Fruit fly (Drosophila melanogaster) whole organism, embryonic: ENCODE measurements around the gene CG17349.
A peak's percentile ranks its signal among the peaks of the same experiment; 100 is the strongest.

ENCODE experiments used
- Ada2b ChIP-seq: fragments of 200-800 bp; sonication (Bioruptor generic); IDR thresholded peaks from 2 replicates; pipeline ENCODE4 v1.3.6; 2022; ENCODE audit warnings: missing biosample characterization, missing genetic modification characterization
- Asciz ChIP-seq: fragments of 200-800 bp; sonication (Bioruptor generic); optimal IDR thresholded peaks from 2 replicates; lab custom pipeline; 2017; ENCODE audit warnings: missing biosample characterization, mild to moderate bottlenecking, missing genetic modification characterization, missing genetic modification reagents
- B-H1 ChIP-seq: fragments of 200-800 bp; sonication (Bioruptor generic); IDR thresholded peaks from 3 replicates; pipeline ENCODE4 v1.3.6; 2022; ENCODE audit warnings: missing biosample characterization, missing genetic modification characterization
- B-H2 ChIP-seq: fragments of 200-800 bp; sonication (Bioruptor generic); optimal IDR thresholded peaks from 2 replicates; lab custom pipeline; 2018; ENCODE audit warnings: missing biosample characterization, mild to moderate bottlenecking, missing genetic modification characterization
- Blimp-1 ChIP-seq: fragments of 200-800 bp; sonication (Bioruptor generic); optimal IDR thresholded peaks from 3 replicates; lab custom pipeline; 2018; ENCODE audit warnings: missing biosample characterization, missing genetic modification characterization, mild to moderate bottlenecking, moderate library complexity, missing genetic modification reagents
- CG11093 ChIP-seq: fragments of 200-800 bp; sonication (Bioruptor generic); IDR thresholded peaks from 3 replicates; pipeline ENCODE4 v1.3.6; 2022; ENCODE audit warnings: missing biosample characterization, missing genetic modification characterization
- CG11398 ChIP-seq: fragments of 200-800 bp; sonication (Bioruptor generic); optimal IDR thresholded peaks from 2 replicates; lab custom pipeline; 2016; ENCODE audit warnings: missing biosample characterization, missing genetic modification characterization
- CG12104 ChIP-seq: fragments of 200-800 bp; sonication (Bioruptor generic); optimal IDR thresholded peaks from 3 replicates; lab custom pipeline; 2016; ENCODE audit warnings: missing biosample characterization, missing genetic modification characterization
- CG13775 ChIP-seq: fragments of 200-800 bp; sonication (Bioruptor generic); optimal IDR thresholded peaks from 3 replicates; lab custom pipeline; 2017; ENCODE audit warnings: missing biosample characterization, mild to moderate bottlenecking, missing genetic modification characterization
- CG15479 ChIP-seq: fragments of 200-800 bp; sonication (Bioruptor generic); optimal IDR thresholded peaks from 3 replicates; lab custom pipeline; 2019; ENCODE audit warnings: missing biosample characterization, mild to moderate bottlenecking, missing genetic modification characterization, moderate library complexity
- CG17328 ChIP-seq: fragments of 200-800 bp; sonication (Bioruptor generic); IDR thresholded peaks from 2 replicates; pipeline ENCODE4 v1.3.6; 2022; ENCODE audit warnings: missing biosample characterization, missing genetic modification characterization
- CG17912 ChIP-seq: fragments of 200-800 bp; sonication (Bioruptor generic); optimal IDR thresholded peaks from 2 replicates; lab custom pipeline; 2018; ENCODE audit warnings: missing biosample characterization, mild to moderate bottlenecking, missing genetic modification characterization
- CG2199 ChIP-seq: fragments of 200-800 bp; sonication (Bioruptor generic); IDR thresholded peaks from 3 replicates; pipeline ENCODE4 v1.3.6; 2022; ENCODE audit warnings: missing biosample characterization, missing genetic modification characterization
- CG2875 ChIP-seq: fragments of 200-800 bp; sonication (Bioruptor generic); optimal IDR thresholded peaks from 2 replicates; lab custom pipeline; 2017; ENCODE audit warnings: missing biosample characterization, mild to moderate bottlenecking, missing genetic modification characterization, missing genetic modification reagents
- CG3163 ChIP-seq: fragments of 200-800 bp; sonication (Bioruptor generic); optimal IDR thresholded peaks from 3 replicates; lab custom pipeline; 2016; ENCODE audit warnings: missing biosample characterization, missing genetic modification characterization
- CG42726 ChIP-seq: fragments of 200-800 bp; sonication (Bioruptor generic); IDR thresholded peaks from 2 replicates; pipeline ENCODE4 v1.3.6; 2022; ENCODE audit warnings: missing biosample characterization, missing genetic modification characterization; ENCODE audit not compliant: partially characterized antibody
- CG4360 ChIP-seq: fragments of 200-800 bp; sonication (Bioruptor generic); IDR thresholded peaks from 2 replicates; pipeline ENCODE4 v1.3.6; 2022; ENCODE audit warnings: missing biosample characterization, missing genetic modification characterization
- CG4854 ChIP-seq: fragments of 200-800 bp; sonication (Bioruptor generic); optimal IDR thresholded peaks from 2 replicates; lab custom pipeline; 2016; ENCODE audit warnings: missing biosample characterization, missing genetic modification characterization, inconsistent platforms
- CG6175 ChIP-seq: fragments of 200-800 bp; sonication (Bioruptor generic); IDR thresholded peaks from 3 replicates; pipeline ENCODE4 v1.3.6; 2022; ENCODE audit warnings: missing biosample characterization, missing genetic modification characterization
- CG6683 ChIP-seq: fragments of 200-800 bp; sonication (Bioruptor generic); optimal IDR thresholded peaks from 2 replicates; lab custom pipeline; 2017; ENCODE audit warnings: missing biosample characterization, mild to moderate bottlenecking, missing genetic modification characterization, missing genetic modification reagents
- CG6765 ChIP-seq: fragments of 200-800 bp; sonication (Bioruptor generic); optimal IDR thresholded peaks from 3 replicates; lab custom pipeline; 2017; ENCODE audit warnings: missing biosample characterization, mild to moderate bottlenecking, missing genetic modification characterization
- CG9876 ChIP-seq: fragments of 200-800 bp; sonication (Bioruptor generic); optimal IDR thresholded peaks from 2 replicates; lab custom pipeline; 2016; ENCODE audit warnings: missing biosample characterization, missing genetic modification characterization
- GATAe ChIP-seq: fragments of 200-800 bp; sonication (Bioruptor generic); conservative IDR thresholded peaks from 2 replicates; pipeline ENCODE4 v1.3.6; 2022; ENCODE audit warnings: missing biosample characterization, missing genetic modification characterization
- HLHmδ ChIP-seq: fragments of 200-800 bp; sonication (Bioruptor generic); optimal IDR thresholded peaks from 2 replicates; lab custom pipeline; 2018; ENCODE audit warnings: missing biosample characterization, mild to moderate bottlenecking, missing genetic modification characterization, moderate library complexity
- Hey ChIP-seq: fragments of 200-800 bp; sonication (Bioruptor generic); optimal IDR thresholded peaks from 3 replicates; lab custom pipeline; 2018; ENCODE audit warnings: missing biosample characterization, mild to moderate bottlenecking, missing genetic modification characterization
- Nf-YA ChIP-seq: fragments of 200-800 bp; sonication (Bioruptor generic); IDR thresholded peaks from 2 replicates; pipeline ENCODE4 v1.3.6; 2022; ENCODE audit warnings: missing biosample characterization, missing genetic modification characterization
- Rx ChIP-seq: fragments of 200-800 bp; sonication (Bioruptor generic); IDR thresholded peaks from 2 replicates; pipeline ENCODE4 v1.3.6; 2022; ENCODE audit warnings: missing biosample characterization, missing genetic modification characterization
- Six4 ChIP-seq: fragments of 200-800 bp; sonication (Bioruptor generic); optimal IDR thresholded peaks from 2 replicates; lab custom pipeline; 2016; ENCODE audit warnings: missing biosample characterization, missing genetic modification characterization
- Sox102F ChIP-seq: fragments of 200-800 bp; sonication (Bioruptor generic); optimal IDR thresholded peaks from 2 replicates; lab custom pipeline; 2018; ENCODE audit warnings: missing biosample characterization, mild to moderate bottlenecking, missing genetic modification characterization, moderate library complexity
- Sry-δ ChIP-seq: fragments of 200-800 bp; sonication (Bioruptor generic); optimal IDR thresholded peaks from 2 replicates; lab custom pipeline; 2016; ENCODE audit warnings: missing biosample characterization, missing genetic modification characterization
- abd-A ChIP-seq: fragments of 200-800 bp; sonication (Bioruptor generic); optimal IDR thresholded peaks from 3 replicates; lab custom pipeline; 2019; ENCODE audit warnings: missing biosample characterization, mild to moderate bottlenecking, missing genetic modification characterization, moderate library complexity
- ap ChIP-seq: fragments of 200-800 bp; sonication (Bioruptor generic); IDR thresholded peaks from 2 replicates; pipeline ENCODE4 v1.3.6; 2022; ENCODE audit warnings: missing biosample characterization, missing genetic modification characterization
- bab2 ChIP-seq: fragments of 200-800 bp; sonication (Bioruptor generic); optimal IDR thresholded peaks from 2 replicates; lab custom pipeline; 2016; ENCODE audit warnings: missing biosample characterization, missing genetic modification characterization
- bbx ChIP-seq: fragments of 200-800 bp; sonication (Bioruptor generic); IDR thresholded peaks from 2 replicates; pipeline ENCODE4 v1.3.6; 2022; ENCODE audit warnings: missing biosample characterization, missing genetic modification characterization; ENCODE audit not compliant: partially characterized antibody
- chinmo ChIP-seq: fragments of 200-800 bp; sonication (Bioruptor generic); IDR thresholded peaks from 4 replicates; pipeline ENCODE4 v1.3.6; 2022; ENCODE audit warnings: missing biosample characterization, missing genetic modification characterization; ENCODE audit not compliant: partially characterized antibody
- crp ChIP-seq, 2 experiments: fragments of 200-800 bp; sonication (Bioruptor generic); optimal IDR thresholded peaks; 2 replicates in 1 of 2; 3 replicates in 1 of 2; lab custom pipeline; 2017; ENCODE audit warnings: missing biosample characterization in 2 of 2, missing genetic modification characterization in 2 of 2, mild to moderate bottlenecking in 1 of 2, moderate library complexity in 1 of 2
- dysf ChIP-seq: fragments of 200-800 bp; sonication (Bioruptor generic); IDR thresholded peaks from 3 replicates; pipeline ENCODE4 v1.3.6; 2022; ENCODE audit warnings: missing biosample characterization, missing genetic modification characterization
- ems ChIP-seq: fragments of 200-800 bp; sonication (Bioruptor generic); optimal IDR thresholded peaks from 3 replicates; lab custom pipeline; 2016; ENCODE audit warnings: missing biosample characterization, missing genetic modification characterization
- exex ChIP-seq: fragments of 200-800 bp; sonication (Bioruptor generic); optimal IDR thresholded peaks from 4 replicates; lab custom pipeline; 2018; ENCODE audit warnings: missing biosample characterization, mild to moderate bottlenecking, missing genetic modification characterization, moderate library complexity
- gsb ChIP-seq: fragments of 200-800 bp; sonication (Bioruptor generic); IDR thresholded peaks from 2 replicates; pipeline ENCODE4 v1.3.6; 2022; ENCODE audit warnings: missing biosample characterization, missing genetic modification characterization
- hth ChIP-seq: fragments of >200 bp; optimal IDR thresholded peaks from 2 replicates; lab custom pipeline; 2017; ENCODE audit warnings: inconsistent platforms
- lilli ChIP-seq: fragments of 200-800 bp; sonication (Bioruptor generic); optimal IDR thresholded peaks from 3 replicates; lab custom pipeline; 2016; ENCODE audit warnings: missing biosample characterization, missing genetic modification characterization
- org-1 ChIP-seq: fragments of 200-800 bp; sonication (Bioruptor generic); optimal IDR thresholded peaks from 2 replicates; lab custom pipeline; 2017; ENCODE audit warnings: missing biosample characterization, missing genetic modification characterization
- pfk ChIP-seq: fragments of 200-800 bp; sonication (Bioruptor generic); optimal IDR thresholded peaks from 2 replicates; lab custom pipeline; 2018; ENCODE audit warnings: missing biosample characterization, mild to moderate bottlenecking, missing genetic modification characterization, moderate library complexity
- prd ChIP-seq, 3 experiments: fragments of >200 bp in 2 of 3; fragments of 200-800 bp in 1 of 3; sonication (Bioruptor generic) in 1 of 3; optimal IDR thresholded peaks in 2 of 3; IDR thresholded peaks in 1 of 3; 2 replicates in 2 of 3; 3 replicates in 1 of 3; pipeline versions ENCODE4 v1.3.6 to Lab custom; 2017 to 2022; ENCODE audit warnings: missing biosample characterization in 1 of 3, missing genetic modification characterization in 1 of 3
- repo ChIP-seq: fragments of 200-800 bp; sonication (Bioruptor generic); optimal IDR thresholded peaks from 2 replicates; lab custom pipeline; 2016; ENCODE audit warnings: missing biosample characterization, missing genetic modification characterization
- ro ChIP-seq: fragments of 200-800 bp; sonication (Bioruptor generic); IDR thresholded peaks from 2 replicates; pipeline ENCODE4 v1.3.6; 2022; ENCODE audit warnings: missing biosample characterization, missing genetic modification characterization
- sob ChIP-seq: fragments of 200-800 bp; sonication (Bioruptor generic); IDR thresholded peaks from 2 replicates; pipeline ENCODE4 v1.3.6; 2022; ENCODE audit warnings: missing biosample characterization, missing genetic modification characterization
- sqz ChIP-seq: fragments of 200-800 bp; sonication (Bioruptor generic); optimal IDR thresholded peaks from 3 replicates; lab custom pipeline; 2018; ENCODE audit warnings: missing biosample characterization, mild to moderate bottlenecking, missing genetic modification characterization
- twi ChIP-seq: fragments of 200-800 bp; optimal IDR thresholded peaks from 2 replicates; lab custom pipeline; 2019; ENCODE audit warnings: missing biosample characterization, mild to moderate bottlenecking, missing genetic modification characterization, moderate library complexity
- unpg ChIP-seq: fragments of 200-800 bp; sonication (Bioruptor generic); optimal IDR thresholded peaks from 3 replicates; lab custom pipeline; 2018; ENCODE audit warnings: missing biosample characterization, mild to moderate bottlenecking, missing genetic modification characterization, moderate library complexity
- zfh2 ChIP-seq: fragments of 200-800 bp; sonication (Bioruptor generic); optimal IDR thresholded peaks from 2 replicates; lab custom pipeline; 2016; ENCODE audit warnings: missing biosample characterization, missing genetic modification characterization

The CG17349 gene

dm6 chr2L:19322744-19323143 is 47.5 kb upstream of the CG17349 start:
- TF ChIP-seq Sox102F: no peak
- TF ChIP-seq GATAe (GFP tag; lab: Robert Waterston, UW): no peak
- TF ChIP-seq bab2 (GFP tag; lab: Kevin White, UChicago): no peak
- no peak for TF ChIP-seq zfh2 (GFP tag; lab: Kevin White, UChicago)
- peak; percentile 30 for TF ChIP-seq org-1 (GFP tag; lab: Kevin White, UChicago)
- TF ChIP-seq CG4360 (GFP tag; lab: Robert Waterston, UW): no peak
- TF ChIP-seq sqz: no peak
- TF ChIP-seq repo (GFP tag; lab: Kevin White, UChicago): no peak
- no peak for TF ChIP-seq bbx (GFP tag; lab: Robert Waterston, UW)
- no peak for TF ChIP-seq unpg (GFP tag; lab: Kevin White, UChicago)
- no peak for TF ChIP-seq gsb (GFP tag; lab: Robert Waterston, UW)
- no peak for TF ChIP-seq CG17912 (GFP tag; lab: Kevin White, UChicago)
- TF ChIP-seq Asciz: no peak
- TF ChIP-seq CG2875 (GFP tag; lab: Kevin White, UChicago): no peak
- TF ChIP-seq HLHmδ: no peak
- peak; percentile 98 for TF ChIP-seq twi
- no peak for TF ChIP-seq Six4 (GFP tag; lab: Kevin White, UChicago)
- TF ChIP-seq B-H2 (GFP tag; lab: Kevin White, UChicago): no peak
- TF ChIP-seq Rx: no peak
- TF ChIP-seq dysf (GFP tag; lab: Robert Waterston, UW): no peak
- TF ChIP-seq ems (GFP tag; lab: Kevin White, UChicago): no peak
- TF ChIP-seq CG9876 (GFP tag; lab: Kevin White, UChicago): no peak
- TF ChIP-seq ap (GFP tag; lab: Robert Waterston, UW): no peak
- 0 out of 3 replicates have a peak, but pooled peaks have one; percentile 4 for TF ChIP-seq CG2199 (GFP tag; lab: Robert Waterston, UW)
- TF ChIP-seq ro (GFP tag; lab: Robert Waterston, UW): no peak
- TF ChIP-seq CG15479 (GFP tag; lab: Kevin White, UChicago): peak; percentile 74
- TF ChIP-seq prd (optimal IDR thresholded peaks at IDR 0.05; lab: Kevin White, UChicago): no peak
- 0 out of 3 replicates have a peak, but pooled peaks have one; percentile 31 for TF ChIP-seq prd (GFP tag; IDR thresholded peaks at IDR 0.05; lab: Robert Waterston, UW)
- no peak for TF ChIP-seq CG4854
- TF ChIP-seq lilli: no peak
- no peak for TF ChIP-seq CG6765 (GFP tag; lab: Kevin White, UChicago)
- TF ChIP-seq exex (tag; lab: Kevin White, UChicago): no peak
- TF ChIP-seq hth (lab: Kevin White, UChicago): peak; percentile 95
- TF ChIP-seq CG3163: no peak
- TF ChIP-seq Blimp-1 (GFP tag; lab: Kevin White, UChicago): no peak

DNA sequence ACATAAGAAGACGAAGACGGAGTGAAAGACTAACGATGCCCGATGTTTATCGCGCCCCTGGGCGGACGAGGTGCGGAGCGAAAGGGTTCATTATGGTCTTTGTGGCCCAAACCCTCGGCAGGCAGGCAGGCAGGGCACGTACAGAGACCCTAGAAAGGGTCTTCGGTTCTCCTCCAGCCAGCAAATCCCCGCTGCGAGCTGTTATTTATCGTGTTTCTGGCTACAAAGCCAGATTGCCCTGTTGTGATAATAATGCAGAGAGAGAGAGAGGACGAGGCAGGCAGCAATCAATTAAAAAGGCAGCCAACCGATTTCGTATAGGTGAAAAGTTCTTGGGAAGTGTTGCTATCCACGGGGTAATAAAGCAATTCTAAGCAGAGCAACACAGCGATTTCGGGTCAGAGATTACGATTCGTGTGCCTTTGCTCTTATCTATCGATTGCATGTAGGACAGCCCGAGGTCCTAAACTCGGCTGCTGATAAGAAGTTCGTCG is 46.7 kb upstream of the CG17349 start:
- TF ChIP-seq B-H1 (GFP tag; lab: Robert Waterston, UW): no peak
- no peak for TF ChIP-seq CG12104 (GFP tag; lab: Kevin White, UChicago)
- TF ChIP-seq CG42726 (GFP tag; lab: Robert Waterston, UW): no peak
- TF ChIP-seq abd-A: peak; percentile 60
- TF ChIP-seq pfk (GFP tag; lab: Kevin White, UChicago): no peak
- no peak for TF ChIP-seq Sry-δ (GFP tag; lab: Kevin White, UChicago)
- no peak for TF ChIP-seq Hey (tag; lab: Kevin White, UChicago)
- TF ChIP-seq CG11398: no peak
- no peak for TF ChIP-seq sob (GFP tag; lab: Robert Waterston, UW)
- TF ChIP-seq crp (GFP tag; optimal IDR thresholded peaks at IDR 0.05; lab: Kevin White, UChicago): no peak
- TF ChIP-seq CG6175 (GFP tag; lab: Robert Waterston, UW): no peak
- TF ChIP-seq CG11093 (GFP tag; lab: Robert Waterston, UW): no peak
- no peak for TF ChIP-seq CG6683 (GFP tag; lab: Kevin White, UChicago)
- no peak for TF ChIP-seq chinmo (GFP tag; lab: Robert Waterston, UW)
- TF ChIP-seq CG17328 (GFP tag; lab: Robert Waterston, UW): no peak
- TF ChIP-seq CG13775: no peak
- no peak for TF ChIP-seq Ada2b
- no peak for TF ChIP-seq Nf-YA (GFP tag; lab: Robert Waterston, UW)
